Worm (Caenorhabditis elegans) whole organism, L4/young adult: Measurements from ENCODE around the gene zipt-7.1.
"Not testable (repeated sequence)": the region's sequence is repeated elsewhere in the genome, so short reads cannot be mapped to it uniquely, and the experiment has no call there.

Experiments
- W03F9.2 ChIP-seq: fragments of 150-350 bp; optimal IDR thresholded peaks from 2 replicates; lab custom pipeline; 2014; ENCODE audit warnings: missing biosample characterization, missing genetic modification characterization
- dao-5 ChIP-seq: sonication (generic microtip); optimal IDR thresholded peaks from 2 replicates; lab custom pipeline; 2016; ENCODE audit warnings: missing genotype, missing genetic modification characterization, moderate library complexity, missing compliant biosample characterization
- him-1 ChIP-seq: sonication (generic microtip); optimal IDR thresholded peaks from 2 replicates; lab custom pipeline; 2016; ENCODE audit warnings: missing genotype, missing genetic modification reagents, missing genetic modification characterization, missing compliant biosample characterization

The zipt-7.1 gene

ce11 chrIV:17287908-17288675, at the start of gene zipt-7.1:
zipt-7.1 (minus strand) TSS chrIV:17288139.
- TF ChIP-seq dao-5 (tag; lab: Kevin White, UChicago) (no peak), him-1 (tag; lab: Kevin White, UChicago) (no peak), W03F9.2 (tag; lab: Kevin White, UChicago) (no peak)

- TF ChIP-seq dao-5 (tag; lab: Kevin White, UChicago) (no peak), him-1 (tag; lab: Kevin White, UChicago) (no peak), W03F9.2 (tag; lab: Kevin White, UChicago) (no peak)
Measured at ce11 chrIV:17335031-17335430, 47.1 kb upstream of the zipt-7.1 start, which contains the start of gene C49C3.8. C49C3.8 (plus strand) TSS chrIV:17335203.

ce11 chrIV:17333542-17334281, 45.8 kb upstream of the zipt-7.1 start, which contains the start of gene C49C3.15:
C49C3.15 (plus strand) TSS chrIV:17334231.
- TF ChIP-seq him-1 (tag; lab: Kevin White, UChicago) (no peak), W03F9.2 (tag; lab: Kevin White, UChicago) (no peak), dao-5 (tag; lab: Kevin White, UChicago) (no peak)

ce11 chrIV:17332261-17332660, 44.3 kb upstream of the zipt-7.1 start, which contains the start of gene C49C3.7:
C49C3.7 (plus strand) TSS chrIV:17332561.
- TF ChIP-seq him-1 (tag; lab: Kevin White, UChicago): no peak

ce11 chrIV:17331100-17331577, 43.2 kb upstream of the zipt-7.1 start, which contains the start of gene C49C3.6:
C49C3.6 (plus strand) TSS chrIV:17331527.
- no peak for TF ChIP-seq him-1 (tag; lab: Kevin White, UChicago)
- no peak for TF ChIP-seq dao-5 (tag; lab: Kevin White, UChicago)
- no peak for TF ChIP-seq W03F9.2 (tag; lab: Kevin White, UChicago)

- TF ChIP-seq him-1 (tag; lab: Kevin White, UChicago) (no peak), W03F9.2 (tag; lab: Kevin White, UChicago) (no peak), dao-5 (tag; lab: Kevin White, UChicago) (no peak)
Measured at ce11 chrIV:17328834-17329233, 40.9 kb upstream of the zipt-7.1 start, which contains the start of gene ceh-88. ceh-88 (plus strand) TSS chrIV:17329188.

- no peak for TF ChIP-seq dao-5 (tag; lab: Kevin White, UChicago)
- TF ChIP-seq W03F9.2 (tag; lab: Kevin White, UChicago): no peak
- no peak for TF ChIP-seq him-1 (tag; lab: Kevin White, UChicago)
Measured at ce11 chrIV:17320445-17320844, 32.5 kb upstream of the zipt-7.1 start, which contains the start of gene C49C3.4. C49C3.4 (plus strand) TSS chrIV:17320795.

- no peak for TF ChIP-seq W03F9.2 (tag; lab: Kevin White, UChicago)
- TF ChIP-seq him-1 (tag; lab: Kevin White, UChicago): no peak
- TF ChIP-seq dao-5 (tag; lab: Kevin White, UChicago): no peak
Measured at ce11 chrIV:17316398-17316797, 28.5 kb upstream of the zipt-7.1 start, which contains the start of gene C49C3.20. C49C3.20 (minus strand) TSS chrIV:17316498.

ce11 chrIV:17311842-17312241, 23.9 kb upstream of the zipt-7.1 start, which contains the start of gene snf-9:
snf-9 (plus strand) TSS chrIV:17312142.
- no peak for TF ChIP-seq dao-5 (tag; lab: Kevin White, UChicago)
- no peak for TF ChIP-seq W03F9.2 (tag; lab: Kevin White, UChicago)
- TF ChIP-seq him-1 (tag; lab: Kevin White, UChicago): no peak

ce11 chrIV:17308211-17308610, 20.3 kb upstream of the zipt-7.1 start, which contains the start of gene T28F3.9:
T28F3.9 (plus strand) TSS chrIV:17308511.
- TF ChIP-seq him-1 (tag; lab: Kevin White, UChicago): no peak
- no peak for TF ChIP-seq W03F9.2 (tag; lab: Kevin White, UChicago)
- TF ChIP-seq dao-5 (tag; lab: Kevin White, UChicago): no peak

- not testable (repeated sequence) for TF ChIP-seq him-1, W03F9.2, dao-5 (tag; lab: Kevin White, UChicago)
Measured at ce11 chrIV:17307223-17307622, 19.3 kb upstream of the zipt-7.1 start, which contains the start of gene T28F3.8. T28F3.8 (minus strand) TSS chrIV:17307323.

ce11 chrIV:17301933-17302332, 14.0 kb upstream of the zipt-7.1 start, which contains the start of gene ifta-2:
ifta-2 (minus strand) TSS chrIV:17302033.
- TF ChIP-seq W03F9.2 (tag; lab: Kevin White, UChicago): no peak

ce11 chrIV:17294489-17294888, 6.5 kb upstream of the zipt-7.1 start, which contains the start of gene T28F3.5:
T28F3.5 (plus strand) TSS chrIV:17294789.
- TF ChIP-seq W03F9.2 (tag; lab: Kevin White, UChicago) (no peak), him-1 (tag; lab: Kevin White, UChicago) (no peak), dao-5 (tag; lab: Kevin White, UChicago) (no peak)
